Worm (Caenorhabditis elegans): ENCODE data around the gene rpl-25.1.

- TF ChIP-seq W03F9.2 (tag; optimal IDR thresholded peaks at IDR 0.05) (no peak), him-1 (tag; optimal IDR thresholded peaks at IDR 0.05) (no peak), dao-5 (tag; optimal IDR thresholded peaks at IDR 0.05) (no peak)
These were observed 27.3 kb downstream of the rpl-25.1 start for ce11 chrX:4742285-4742684.
